Fruit fly (Drosophila melanogaster): ENCODE results near the gene IFT57.
A peak's percentile ranks its signal among the peaks of the same experiment; 100 is the strongest.

Gene IFT57

DNA sequence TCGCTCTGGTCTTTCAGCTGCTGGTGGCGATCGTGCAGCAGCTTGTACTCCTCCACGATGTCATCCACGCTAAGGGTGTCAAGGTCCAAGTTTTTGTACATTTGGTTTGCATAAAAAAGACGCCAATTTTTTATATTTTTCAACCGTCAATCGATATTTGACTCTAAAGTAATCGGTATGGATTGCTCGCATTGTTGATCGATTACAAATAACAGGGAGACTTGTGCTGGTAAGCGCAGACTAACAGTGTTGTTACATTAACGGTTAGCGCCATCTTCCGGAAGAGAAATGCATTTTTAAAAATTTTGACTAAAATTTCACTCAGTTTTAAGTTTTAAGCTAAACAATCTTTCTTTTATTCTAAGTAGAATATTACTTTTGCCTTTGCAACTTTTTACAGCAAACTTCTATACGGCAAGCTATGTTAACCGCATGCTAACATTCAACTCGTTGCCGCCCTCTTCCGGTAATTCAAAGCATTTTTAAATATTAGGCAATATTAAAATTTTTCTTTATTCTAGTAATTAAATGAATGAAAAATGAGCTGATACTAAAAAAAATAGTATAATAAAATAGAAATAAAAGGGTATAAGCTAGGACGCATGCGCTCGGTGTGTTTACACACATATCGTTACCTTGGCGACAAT is at the start of gene IFT57, which contains the start of gene Spindly:
Gene IFT57 (plus strand): TSS at position 604 of the 647 bp plus-strand sequence.
Gene Spindly (minus strand): TSS at position 132 of the 647 bp plus-strand sequence.
- TF ChIP-seq CG1529 (GFP tag; optimal IDR thresholded peaks at IDR 0.05): no peak
- TF ChIP-seq Fer1 (GFP tag; optimal IDR thresholded peaks at IDR 0.05): no peak
- peak; percentile 95 for TF ChIP-seq CTCF (GFP tag; optimal IDR thresholded peaks at IDR 0.05)
- no peak for TF ChIP-seq bsh (GFP tag; optimal IDR thresholded peaks at IDR 0.05)
- TF ChIP-seq Kr (GFP tag; optimal IDR thresholded peaks at IDR 0.05): no peak
- no peak for TF ChIP-seq NC2α (GFP tag; optimal IDR thresholded peaks at IDR 0.05)
- no peak for TF ChIP-seq CG11723 (GFP tag; optimal IDR thresholded peaks at IDR 0.05)
- TF ChIP-seq Lhr (GFP tag; optimal IDR thresholded peaks at IDR 0.05): no peak
- no peak for TF ChIP-seq CG31388 (GFP tag; optimal IDR thresholded peaks at IDR 0.05)
- no peak for TF ChIP-seq Deaf1 (tag; optimal IDR thresholded peaks at IDR 0.05)
- 0 out of 2 replicates have a peak, but pooled peaks have one; percentile 13 for TF ChIP-seq tna (GFP tag; IDR thresholded peaks at IDR 0.05; ENCODE audit: partially characterized antibody)
- TF ChIP-seq D (optimal IDR thresholded peaks at IDR 0.05): no peak
- TF ChIP-seq D (GFP tag; optimal IDR thresholded peaks at IDR 0.05): no peak
- TF ChIP-seq Sin3A (optimal IDR thresholded peaks at IDR 0.05): peak; percentile 15
- no peak for TF ChIP-seq zf30C (GFP tag; optimal IDR thresholded peaks at IDR 0.05)
- TF ChIP-seq Pdp1 (GFP tag; optimal IDR thresholded peaks at IDR 0.05): no peak
- peak; percentile 83 for TF ChIP-seq Dref (GFP tag; IDR thresholded peaks at IDR 0.05)
- no peak for TF ChIP-seq Lpt (GFP tag; optimal IDR thresholded peaks at IDR 0.05)
- no peak for TF ChIP-seq Lim3 (GFP tag; IDR thresholded peaks at IDR 0.05)
- no peak for TF ChIP-seq Taf1 (GFP tag; IDR thresholded peaks at IDR 0.05)
- no peak for TF ChIP-seq grn (GFP tag; optimal IDR thresholded peaks at IDR 0.05)
- no peak for TF ChIP-seq D19A (tag; optimal IDR thresholded peaks at IDR 0.05)
- no peak for TF ChIP-seq Spps (tag; optimal IDR thresholded peaks at IDR 0.05)
- no peak for TF ChIP-seq CG2712 (tag; optimal IDR thresholded peaks at IDR 0.05)
- no peak for TF ChIP-seq klu (GFP tag; IDR thresholded peaks at IDR 0.05)
- TF ChIP-seq CG17328 (GFP tag; IDR thresholded peaks at IDR 0.05): no peak
- no peak for TF ChIP-seq CG1233 (GFP tag; optimal IDR thresholded peaks at IDR 0.05)
- TF ChIP-seq pzg (GFP tag; optimal IDR thresholded peaks at IDR 0.05): peak; percentile 33
- TF ChIP-seq Mes4 (GFP tag; optimal IDR thresholded peaks at IDR 0.05): no peak
- TF ChIP-seq CG9932 (GFP tag; IDR thresholded peaks at IDR 0.05): no peak
- no peak for TF ChIP-seq CG15011 (GFP tag; optimal IDR thresholded peaks at IDR 0.05)
- no peak for TF ChIP-seq sr (GFP tag; IDR thresholded peaks at IDR 0.05)
- TF ChIP-seq Drgx (GFP tag; IDR thresholded peaks at IDR 0.05): no peak
- no peak for TF ChIP-seq CG12155 (GFP tag; optimal IDR thresholded peaks at IDR 0.05)
- TF ChIP-seq phol (tag; optimal IDR thresholded peaks at IDR 0.05): no peak
- peak; percentile 34 for TF ChIP-seq CG1603 (tag; optimal IDR thresholded peaks at IDR 0.05)
- TF ChIP-seq knrl (GFP tag; IDR thresholded peaks at IDR 0.05; ENCODE audit: partially characterized antibody): 0 out of 3 replicates have a peak, but pooled peaks have one; percentile 33
- TF ChIP-seq Hmx (GFP tag; optimal IDR thresholded peaks at IDR 0.05): no peak
- no peak for TF ChIP-seq PHDP (tag; optimal IDR thresholded peaks at IDR 0.05)
- no peak for TF ChIP-seq pnt (GFP tag; optimal IDR thresholded peaks at IDR 0.05)
- no peak for TF ChIP-seq CG5180 (GFP tag; optimal IDR thresholded peaks at IDR 0.05)
- no peak for TF ChIP-seq abd-A (tag; optimal IDR thresholded peaks at IDR 0.05)
- TF ChIP-seq D19B (GFP tag; optimal IDR thresholded peaks at IDR 0.05): no peak
- TF ChIP-seq trem (tag; optimal IDR thresholded peaks at IDR 0.05): peak; percentile 23
- no peak; the same call in 1 of the 2 replicates for TF ChIP-seq inv (GFP tag; IDR thresholded peaks at IDR 0.05; ENCODE audit: partially characterized antibody)
- no peak for TF ChIP-seq tio (GFP tag; optimal IDR thresholded peaks at IDR 0.05)
- no peak for TF ChIP-seq NC2β (GFP tag; optimal IDR thresholded peaks at IDR 0.05)
- TF ChIP-seq dan (GFP tag; IDR thresholded peaks at IDR 0.05): no peak
- peak; percentile 59 for TF ChIP-seq CG2116 (GFP tag; optimal IDR thresholded peaks at IDR 0.05)
- TF ChIP-seq sens (GFP tag): no peak
- TF ChIP-seq NFAT (GFP tag; IDR thresholded peaks at IDR 0.05): no peak
- peak; percentile 19 for TF ChIP-seq Sry-δ (GFP tag; optimal IDR thresholded peaks at IDR 0.05)
